Worm (Caenorhabditis elegans): ENCODE results near the gene Y41D4B.4.
"Not testable (repeated sequence)": the region's sequence is repeated elsewhere in the genome, so short reads cannot be mapped to it uniquely, and the experiment has no call there.

Y41D4B.4 gene

ce11 chrIV:1637333-1637732 lies 22.6 kb upstream of the Y41D4B.4 start:
- TF ChIP-seq ham-2 (GFP tag; optimal IDR thresholded peaks at IDR 0.05) (no peak), nhr-76 (tag; optimal IDR thresholded peaks at IDR 0.05) (no peak), blmp-1 (tag; optimal IDR thresholded peaks at IDR 0.05) (no peak), unc-120 (tag; optimal IDR thresholded peaks at IDR 0.05; ENCODE audit: poor library complexity, severe bottlenecking) (no peak), sem-2 (GFP tag; optimal IDR thresholded peaks at IDR 0.05) (no peak), unc-39 (tag; optimal IDR thresholded peaks at IDR 0.05) (no peak), ztf-11 (tag; optimal IDR thresholded peaks at IDR 0.05) (no peak), cnd-1 (tag; optimal IDR thresholded peaks at IDR 0.05) (no peak), mls-2 (tag; optimal IDR thresholded peaks at IDR 0.05) (no peak)

- not testable (repeated sequence) for TF ChIP-seq nhr-12 (tag; optimal IDR thresholded peaks at IDR 0.05); lsy-2 (tag; optimal IDR thresholded peaks at IDR 0.05); ham-2 (GFP tag; optimal IDR thresholded peaks at IDR 0.05)
Measured at ce11 chrIV:1645198-1645597, 14.7 kb upstream of the Y41D4B.4 start, which contains the start of gene nhr-274. TSS of gene nhr-274 (minus strand) at chrIV:1645298.

- TF ChIP-seq unc-62 (GFP tag; optimal IDR thresholded peaks at IDR 0.05) (no peak), nhr-28 (tag; optimal IDR thresholded peaks at IDR 0.05) (no peak), ceh-43 (GFP tag; optimal IDR thresholded peaks at IDR 0.05) (no peak), lsy-2 (tag; optimal IDR thresholded peaks at IDR 0.05) (no peak), bed-3 (GFP tag; optimal IDR thresholded peaks at IDR 0.05) (no peak), mep-1 (tag; optimal IDR thresholded peaks at IDR 0.05) (no peak), tbx-8 (GFP tag; optimal IDR thresholded peaks at IDR 0.05) (no peak), nhr-2 (tag; optimal IDR thresholded peaks at IDR 0.05) (no peak), unc-39 (tag; optimal IDR thresholded peaks at IDR 0.05) (no peak), ces-1 (GFP tag; optimal IDR thresholded peaks at IDR 0.05) (no peak)
Measured at ce11 chrIV:1649349-1649748, 10.6 kb upstream of the Y41D4B.4 start.

- TF ChIP-seq ceh-43 (GFP tag; optimal IDR thresholded peaks at IDR 0.05): no peak
- peak; percentile 4 for TF ChIP-seq nhr-237 (tag; optimal IDR thresholded peaks at IDR 0.05)
Measured at ce11 chrIV:1649794-1650193, 10.1 kb upstream of the Y41D4B.4 start.

ce11 chrIV:1655312-1655711 lies 4.6 kb upstream of the Y41D4B.4 start:
- TF ChIP-seq elt-3 (tag; optimal IDR thresholded peaks at IDR 0.05) (no peak), pha-4 (tag; optimal IDR thresholded peaks at IDR 0.05) (peak; percentile 13), nhr-2 (tag; optimal IDR thresholded peaks at IDR 0.05) (no peak), sem-2 (GFP tag; optimal IDR thresholded peaks at IDR 0.05) (no peak), mls-2 (tag; optimal IDR thresholded peaks at IDR 0.05) (no peak), unc-39 (tag; optimal IDR thresholded peaks at IDR 0.05) (no peak), sptf-1 (tag; optimal IDR thresholded peaks at IDR 0.05) (no peak), nhr-237 (tag; optimal IDR thresholded peaks at IDR 0.05) (peak; percentile 54)

ce11 chrIV:1657069-1657468 lies 2.8 kb upstream of the Y41D4B.4 start:
- TF ChIP-seq nhr-12 (tag; optimal IDR thresholded peaks at IDR 0.05) (no peak), nhr-2 (tag; optimal IDR thresholded peaks at IDR 0.05) (peak; percentile 27), mab-5 (tag; optimal IDR thresholded peaks at IDR 0.05) (no peak), mls-2 (tag; optimal IDR thresholded peaks at IDR 0.05) (no peak), pha-4 (tag; optimal IDR thresholded peaks at IDR 0.05) (peak; percentile 96), nhr-28 (tag; optimal IDR thresholded peaks at IDR 0.05) (no peak)

- TF ChIP-seq cnd-1 (tag; optimal IDR thresholded peaks at IDR 0.05) (peak; percentile 91), nhr-2 (tag; optimal IDR thresholded peaks at IDR 0.05) (peak; percentile 64), ham-2 (GFP tag; optimal IDR thresholded peaks at IDR 0.05) (peak; percentile 60), nhr-76 (tag; optimal IDR thresholded peaks at IDR 0.05) (peak; percentile 66), sem-2 (GFP tag; optimal IDR thresholded peaks at IDR 0.05) (peak; percentile 51), nhr-12 (tag; optimal IDR thresholded peaks at IDR 0.05) (peak; percentile 78), ceh-43 (GFP tag; optimal IDR thresholded peaks at IDR 0.05) (peak; percentile 91), unc-39 (tag; optimal IDR thresholded peaks at IDR 0.05) (peak; percentile 87), bed-3 (GFP tag; optimal IDR thresholded peaks at IDR 0.05) (peak; percentile 63), unc-120 (tag; optimal IDR thresholded peaks at IDR 0.05; ENCODE audit: poor library complexity, severe bottlenecking) (peak; percentile 89), tbx-8 (GFP tag; optimal IDR thresholded peaks at IDR 0.05) (peak; percentile 40), nhr-28 (tag; optimal IDR thresholded peaks at IDR 0.05) (peak; percentile 55), pha-4 (tag; optimal IDR thresholded peaks at IDR 0.05) (peak; percentile 99), hlh-1 (tag; optimal IDR thresholded peaks at IDR 0.05) (peak; percentile 92), mep-1 (tag; optimal IDR thresholded peaks at IDR 0.05) (peak; percentile 99), blmp-1 (tag; optimal IDR thresholded peaks at IDR 0.05) (peak; percentile 47), flh-1 (GFP tag; optimal IDR thresholded peaks at IDR 0.05) (peak; percentile 56), lin-13 (tag; optimal IDR thresholded peaks at IDR 0.05) (peak; percentile 99), elt-1 (tag; optimal IDR thresholded peaks at IDR 0.05; ENCODE audit: borderline replicate concordance, insufficient read depth) (peak; percentile 86), lsy-2 (tag; optimal IDR thresholded peaks at IDR 0.05) (peak; percentile 92), ceh-39 (tag; optimal IDR thresholded peaks at IDR 0.05) (peak; percentile 95), sptf-1 (tag; optimal IDR thresholded peaks at IDR 0.05) (peak; percentile 95), elt-3 (tag; optimal IDR thresholded peaks at IDR 0.05) (peak; percentile 56), zip-8 (tag; optimal IDR thresholded peaks at IDR 0.05) (no peak), ces-1 (GFP tag; optimal IDR thresholded peaks at IDR 0.05) (peak; percentile 94), drap-1 (GFP tag; optimal IDR thresholded peaks at IDR 0.05) (peak; percentile 84), mab-5 (tag; optimal IDR thresholded peaks at IDR 0.05) (peak; percentile 78), M03D4.4 (tag; optimal IDR thresholded peaks at IDR 0.05) (peak; percentile 90)
Measured at ce11 chrIV:1659045-1659741, 717 bp upstream of the Y41D4B.4 start, which contains the start of gene rps-28. TSS of gene rps-28 (plus strand) at chrIV:1659691.
